Fruit fly (Drosophila melanogaster) whole organism, adult: Measurements from ENCODE around the gene CG6432.

Experiments used
- CG11617 ChIP-seq: fragments of 200-800 bp; sonication (Bioruptor generic); optimal IDR thresholded peaks from 2 replicates; lab custom pipeline; 2017; ENCODE audit warnings: mild to moderate bottlenecking, missing biosample characterization, missing genetic modification reagents, missing genetic modification characterization
- CG12768 ChIP-seq: fragments of 200-800 bp; sonication (Bioruptor generic); optimal IDR thresholded peaks from 2 replicates; lab custom pipeline; 2017; ENCODE audit warnings: missing biosample characterization, missing genetic modification characterization, mild to moderate bottlenecking, moderate library complexity, missing genetic modification reagents
- CG33017 ChIP-seq: fragments of 200-800 bp; sonication (Bioruptor generic); optimal IDR thresholded peaks from 2 replicates; lab custom pipeline; 2018; ENCODE audit warnings: missing biosample characterization, mild to moderate bottlenecking, missing genetic modification characterization, moderate library complexity
- CG5204 ChIP-seq: fragments of 200-800 bp; sonication (Bioruptor generic); optimal IDR thresholded peaks from 2 replicates; lab custom pipeline; 2016; ENCODE audit warnings: missing biosample characterization, missing genetic modification characterization
- Crg-1 ChIP-seq: fragments of 200-800 bp; sonication (Bioruptor generic); optimal IDR thresholded peaks from 2 replicates; lab custom pipeline; 2016; ENCODE audit warnings: missing biosample characterization, missing genetic modification characterization
- Hr96 ChIP-seq: fragments of 200-800 bp; sonication (Bioruptor generic); optimal IDR thresholded peaks from 2 replicates; lab custom pipeline; 2016; ENCODE audit warnings: missing biosample characterization, missing genetic modification characterization
- Mnt ChIP-seq: fragments of 200-800 bp; sonication (Bioruptor generic); optimal IDR thresholded peaks from 2 replicates; lab custom pipeline; 2016; ENCODE audit warnings: missing biosample characterization, mild to moderate bottlenecking, missing genetic modification characterization
- bab1 ChIP-seq: fragments of 200-800 bp; sonication (Bioruptor generic); optimal IDR thresholded peaks from 3 replicates; lab custom pipeline; 2019; ENCODE audit warnings: missing biosample characterization, mild to moderate bottlenecking, missing genetic modification characterization, moderate library complexity
- cic ChIP-seq: fragments of 200-800 bp; sonication (Bioruptor generic); optimal IDR thresholded peaks from 2 replicates; lab custom pipeline; 2017; ENCODE audit warnings: missing biosample characterization, mild to moderate bottlenecking, missing genetic modification characterization, moderate library complexity
- kay ChIP-seq: fragments of 200-800 bp; sonication (Bioruptor generic); peaks from one replicate; lab custom pipeline; 2016; ENCODE audit warnings: missing biosample characterization, missing genetic modification characterization, borderline replicate concordance
- pad ChIP-seq: fragments of 200-800 bp; sonication (Bioruptor generic); optimal IDR thresholded peaks from 3 replicates; lab custom pipeline; 2017; ENCODE audit warnings: missing biosample characterization, missing genetic modification characterization, mild to moderate bottlenecking, moderate library complexity, missing genetic modification reagents
- tj ChIP-seq: fragments of 200-800 bp; sonication (Bioruptor generic); optimal IDR thresholded peaks from 3 replicates; lab custom pipeline; 2017; ENCODE audit warnings: missing biosample characterization, mild to moderate bottlenecking, missing genetic modification characterization, moderate library complexity

DNA sequence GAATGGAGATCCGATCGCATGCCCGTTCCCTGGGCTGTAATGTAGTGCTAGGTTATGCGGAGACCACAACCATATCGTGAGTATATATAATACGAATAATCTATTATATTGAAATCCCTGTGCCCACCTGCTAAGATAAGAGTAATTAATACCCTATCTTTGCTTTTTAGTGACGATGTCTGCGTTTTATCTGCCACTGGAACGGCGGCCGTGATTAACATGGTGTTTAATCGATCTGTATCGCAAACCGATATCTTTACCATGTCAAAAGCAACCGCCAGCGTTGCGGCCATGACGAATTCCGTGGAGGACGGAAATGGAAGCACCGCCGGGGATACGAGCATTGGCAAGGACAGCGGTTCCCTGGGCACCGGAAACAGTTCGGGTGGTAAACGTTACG lies 16.7 kb downstream of the CG6432 start:
- TF ChIP-seq Hr96, result no peak
- TF ChIP-seq CG33017 (tag; lab: Kevin White, UChicago), result no peak
- TF ChIP-seq cic (GFP tag; lab: Kevin White, UChicago), result no peak
- no peak for TF ChIP-seq Mnt (GFP tag; lab: Kevin White, UChicago)
- TF ChIP-seq tj (GFP tag; lab: Kevin White, UChicago), result no peak
- no peak for TF ChIP-seq bab1 (GFP tag; lab: Kevin White, UChicago)
- no peak for TF ChIP-seq CG12768
- TF ChIP-seq CG11617, result no peak
- TF ChIP-seq pad (GFP tag; lab: Kevin White, UChicago), result no peak
- no peak for TF ChIP-seq kay (GFP tag; lab: Kevin White, UChicago)
- TF ChIP-seq Crg-1 (GFP tag; lab: Kevin White, UChicago), result no peak
- TF ChIP-seq CG5204 (GFP tag; lab: Kevin White, UChicago), result no peak
